Worm (Caenorhabditis elegans) whole organism, L1 larva: ENCODE measurements around the gene chil-26.

ENCODE experiments used
- C04F5.9 ChIP-seq: sonication (generic microtip); optimal IDR thresholded peaks from 2 replicates; lab custom pipeline; 2016; ENCODE audit warnings: missing genetic modification characterization, missing compliant biosample characterization
- C34B4.2 ChIP-seq: sonication (generic microtip); optimal IDR thresholded peaks from 2 replicates; lab custom pipeline; 2017; ENCODE audit warnings: mild to moderate bottlenecking, missing genetic modification characterization, missing compliant biosample characterization
- F16B12.6 ChIP-seq: fragments of 150-350 bp; optimal IDR thresholded peaks from 2 replicates; lab custom pipeline; 2014; ENCODE audit warnings: missing biosample characterization, missing genetic modification characterization
- Y116A8C.19 ChIP-seq: sonication (generic microtip); optimal IDR thresholded peaks from 2 replicates; lab custom pipeline; 2016; ENCODE audit warnings: missing compliant biosample characterization, missing genetic modification characterization, borderline replicate concordance
- aha-1 ChIP-seq: fragments of 150-350 bp; optimal IDR thresholded peaks from 2 replicates; lab custom pipeline; 2014; ENCODE audit warnings: missing biosample characterization, missing genetic modification characterization
- blmp-1 ChIP-seq: fragments of 150-350 bp; optimal IDR thresholded peaks from 2 replicates; lab custom pipeline; 2014; ENCODE audit warnings: missing biosample characterization, missing genetic modification characterization
- ceh-82 ChIP-seq, 3 experiments: fragments of 150-350 bp in 1 of 3; sonication (generic microtip) in 2 of 3; optimal IDR thresholded peaks; 2 replicates each; lab custom pipeline; 2014 to 2017; ENCODE audit warnings: missing biosample characterization in 3 of 3, missing genetic modification characterization in 3 of 3
- efl-1 ChIP-seq, 4 experiments: fragments of 150-350 bp; optimal IDR thresholded peaks in 3 of 4; peaks in 1 of 4; 1 replicate in 1 of 4; 2 replicates in 3 of 4; lab custom pipeline; 2014; ENCODE audit warnings: missing biosample characterization in 2 of 4, missing genetic modification characterization in 2 of 4, missing genetic modification reagents in 2 of 4
- efl-3 ChIP-seq: fragments of 200-800 bp; sonication (Bioruptor generic); optimal IDR thresholded peaks from 2 replicates; lab custom pipeline; 2018; ENCODE audit warnings: mild to moderate bottlenecking, missing genetic modification characterization, missing compliant biosample characterization
- egl-13 ChIP-seq: sonication (generic microtip); optimal IDR thresholded peaks from 2 replicates; lab custom pipeline; 2016; ENCODE audit warnings: missing genotype, missing genetic modification reagents, missing genetic modification characterization, missing compliant biosample characterization
- egl-27 ChIP-seq, 2 experiments: fragments of 150-350 bp in 1 of 2; sonication (generic microtip); optimal IDR thresholded peaks; 3 replicates each; lab custom pipeline; 2017 to 2018; ENCODE audit warnings: missing biosample characterization in 2 of 2, missing genetic modification characterization in 2 of 2, missing genetic modification reagents in 2 of 2
- elt-2 ChIP-seq: sonication (generic microtip); optimal IDR thresholded peaks from 2 replicates; lab custom pipeline; 2016; ENCODE audit warnings: missing genetic modification characterization, mild to moderate bottlenecking, inconsistent platforms, missing compliant biosample characterization, missing genetic modification reagents
- elt-3 ChIP-seq, 6 experiments: fragments of 150-350 bp in 1 of 6; sonication (generic microtip); optimal IDR thresholded peaks; 2 replicates each; lab custom pipeline; 2017 to 2018; ENCODE audit warnings: missing biosample characterization in 6 of 6, missing genetic modification characterization in 6 of 6, inconsistent platforms in 1 of 6
- fkh-8 ChIP-seq: sonication (generic microtip); optimal IDR thresholded peaks from 2 replicates; lab custom pipeline; 2016; ENCODE audit warnings: mild to moderate bottlenecking, missing genetic modification characterization, missing compliant biosample characterization
- fos-1 ChIP-seq: fragments of 150-350 bp; optimal IDR thresholded peaks from 2 replicates; lab custom pipeline; 2014; ENCODE audit warnings: missing biosample characterization, missing genetic modification characterization
- grh-1 ChIP-seq: fragments of 200-800 bp; sonication (Bioruptor generic); IDR thresholded peaks from 2 replicates; pipeline ENCODE4 v1.3.6; 2022; ENCODE audit warnings: missing genetic modification reagents, missing genetic modification characterization, missing compliant biosample characterization
- hlh-17 ChIP-seq: fragments of 200-800 bp; sonication (Bioruptor generic); optimal IDR thresholded peaks from 2 replicates; lab custom pipeline; 2018; ENCODE audit warnings: missing genetic modification characterization, mild to moderate bottlenecking, missing compliant biosample characterization, moderate library complexity, borderline replicate concordance
- hlh-4 ChIP-seq: sonication (generic microtip); optimal IDR thresholded peaks from 2 replicates; lab custom pipeline; 2016; ENCODE audit warnings: mild to moderate bottlenecking, missing genetic modification characterization, missing compliant biosample characterization
- irx-1 ChIP-seq: sonication (generic microtip); optimal IDR thresholded peaks from 2 replicates; lab custom pipeline; 2016; ENCODE audit warnings: missing genetic modification characterization, missing compliant biosample characterization
- lin-14 ChIP-seq: fragments of 200-800 bp; sonication (Bioruptor generic); optimal IDR thresholded peaks from 2 replicates; lab custom pipeline; 2018; ENCODE audit warnings: mild to moderate bottlenecking, missing genetic modification characterization, moderate library complexity, missing compliant biosample characterization
- lin-35 ChIP-seq, 2 experiments: fragments of 150-350 bp; optimal IDR thresholded peaks; 2 replicates each; lab custom pipeline; 2014; ENCODE audit warnings: missing biosample characterization in 2 of 2, missing genetic modification characterization in 2 of 2, missing genetic modification reagents in 2 of 2
- lir-3 ChIP-seq: sonication (generic microtip); optimal IDR thresholded peaks from 2 replicates; lab custom pipeline; 2016; ENCODE audit warnings: mild to moderate bottlenecking, missing genetic modification characterization, moderate library complexity, missing compliant biosample characterization; ENCODE audit not compliant: poor library complexity
- lsy-2 ChIP-seq, 2 experiments: fragments of 150-350 bp; optimal IDR thresholded peaks; 2 replicates each; lab custom pipeline; 2014; ENCODE audit warnings: missing biosample characterization in 2 of 2, missing genetic modification characterization in 2 of 2
- mep-1 ChIP-seq: fragments of 150-350 bp; optimal IDR thresholded peaks from 2 replicates; lab custom pipeline; 2014; ENCODE audit warnings: missing biosample characterization, missing genetic modification characterization
- nhr-19 ChIP-seq: fragments of 200-800 bp; sonication (Bioruptor generic); conservative IDR thresholded peaks from 2 replicates; pipeline ENCODE4 v1.3.6; 2022; ENCODE audit warnings: missing genetic modification characterization, missing compliant biosample characterization
- nhr-20 ChIP-seq: sonication (generic microtip); optimal IDR thresholded peaks from 2 replicates; lab custom pipeline; 2016; ENCODE audit warnings: mild to moderate bottlenecking, missing genetic modification characterization, missing compliant biosample characterization
- nhr-47 ChIP-seq: sonication (generic microtip); optimal IDR thresholded peaks from 2 replicates; lab custom pipeline; 2016; ENCODE audit warnings: mild to moderate bottlenecking, missing genetic modification characterization, moderate library complexity, missing compliant biosample characterization
- nhr-71 ChIP-seq: sonication (generic microtip); optimal IDR thresholded peaks from 2 replicates; lab custom pipeline; 2016; ENCODE audit warnings: mild to moderate bottlenecking, missing genetic modification characterization, moderate library complexity, missing compliant biosample characterization
- nhr-77 ChIP-seq: fragments of 150-350 bp; optimal IDR thresholded peaks from 2 replicates; lab custom pipeline; 2014; ENCODE audit warnings: missing biosample characterization, missing genetic modification characterization
- nhr-84 ChIP-seq: sonication (generic microtip); optimal IDR thresholded peaks from 2 replicates; lab custom pipeline; 2017; ENCODE audit warnings: missing biosample characterization, missing genetic modification characterization
- nhr-85 ChIP-seq: sonication (generic microtip); peaks from one replicate; lab custom pipeline; 2016; ENCODE audit warnings: missing genetic modification characterization, inconsistent platforms, missing compliant biosample characterization
- nhr-90 ChIP-seq: sonication (generic microtip); optimal IDR thresholded peaks from 2 replicates; lab custom pipeline; 2016; ENCODE audit warnings: mild to moderate bottlenecking, missing genetic modification characterization, missing compliant biosample characterization; ENCODE audit not compliant: poor library complexity
- pag-3 ChIP-seq: sonication (generic microtip); optimal IDR thresholded peaks from 2 replicates; lab custom pipeline; 2017; ENCODE audit warnings: missing genetic modification characterization, mild to moderate bottlenecking, missing compliant biosample characterization, antibody characterized with exemption, borderline replicate concordance; ENCODE audit not compliant: insufficient read depth
- pqm-1 ChIP-seq: sonication (generic microtip); optimal IDR thresholded peaks from 3 replicates; lab custom pipeline; 2017; ENCODE audit warnings: missing biosample characterization, missing genetic modification characterization
- snpc-4 ChIP-seq: fragments of 150-350 bp; optimal IDR thresholded peaks from 2 replicates; lab custom pipeline; 2014; ENCODE audit warnings: missing biosample characterization, missing genetic modification characterization
- snu-23 ChIP-seq: sonication (generic microtip); optimal IDR thresholded peaks from 2 replicates; lab custom pipeline; 2016; ENCODE audit warnings: missing genetic modification characterization, missing compliant biosample characterization
- sox-4 ChIP-seq: sonication (generic microtip); optimal IDR thresholded peaks from 2 replicates; lab custom pipeline; 2016; ENCODE audit warnings: missing genetic modification characterization, missing compliant biosample characterization
- swsn-7 ChIP-seq: sonication (generic microtip); optimal IDR thresholded peaks from 2 replicates; lab custom pipeline; 2016; ENCODE audit warnings: missing genetic modification characterization, missing compliant biosample characterization
- tbx-2 ChIP-seq: sonication (generic microtip); optimal IDR thresholded peaks from 2 replicates; lab custom pipeline; 2016; ENCODE audit warnings: missing genetic modification characterization, missing compliant biosample characterization
- unc-30 ChIP-seq: sonication (generic microtip); optimal IDR thresholded peaks from 2 replicates; lab custom pipeline; 2017; ENCODE audit warnings: missing biosample characterization, missing genetic modification characterization
- unc-62 ChIP-seq: fragments of 150-350 bp; optimal IDR thresholded peaks from 2 replicates; lab custom pipeline; 2014; ENCODE audit warnings: missing biosample characterization, missing genetic modification reagents, missing genetic modification characterization
- unc-86 ChIP-seq: sonication (generic microtip); optimal IDR thresholded peaks from 2 replicates; lab custom pipeline; 2016; ENCODE audit warnings: missing genetic modification characterization, missing compliant biosample characterization
- unc-98 ChIP-seq: fragments of 200-800 bp; sonication (Bioruptor generic); IDR thresholded peaks from 2 replicates; pipeline ENCODE4 v1.3.6; 2022; ENCODE audit warnings: missing genetic modification characterization, missing compliant biosample characterization
- vab-15 ChIP-seq: sonication (generic microtip); optimal IDR thresholded peaks from 2 replicates; lab custom pipeline; 2017; ENCODE audit warnings: missing genotype, mild to moderate bottlenecking, missing genetic modification characterization, missing compliant biosample characterization
- xbp-1 ChIP-seq: sonication (generic microtip); optimal IDR thresholded peaks from 2 replicates; lab custom pipeline; 2016; ENCODE audit warnings: missing genetic modification characterization, missing compliant biosample characterization
- zag-1 ChIP-seq: fragments of 150-350 bp; optimal IDR thresholded peaks from 2 replicates; lab custom pipeline; 2014; ENCODE audit warnings: missing biosample characterization, missing genetic modification characterization
- zip-4 ChIP-seq: fragments of 200-800 bp; sonication (Bioruptor generic); optimal IDR thresholded peaks from 2 replicates; lab custom pipeline; 2018; ENCODE audit warnings: mild to moderate bottlenecking, missing genetic modification characterization, moderate library complexity, missing compliant biosample characterization

The chil-26 gene

ce11 chrII:9493242-9494058 is 18.6 kb downstream of the chil-26 start (continued):
- TF ChIP-seq ceh-82 (tag; optimal IDR thresholded peaks at IDR 0.05; lab: Kevin White, UChicago): no peak
- TF ChIP-seq xbp-1 (tag; lab: Kevin White, UChicago): no peak
- no peak for TF ChIP-seq egl-13
- TF ChIP-seq zip-4 (GFP tag; lab: Kevin White, UChicago): no peak
- TF ChIP-seq egl-27 (tag; optimal IDR thresholded peaks at IDR 0.05; lab: Kevin White, UChicago): no peak
- peak in 1 of 2 experiments; percentile 7 for TF ChIP-seq lin-35 (GFP tag; optimal IDR thresholded peaks at IDR 0.05; lab: Kevin White, UChicago)
- TF ChIP-seq grh-1 (GFP tag; lab: Robert Waterston, UW): peak; percentile 36; the same call in 1 of the 2 replicates

ce11 chrII:9497309-9497708 is 22.5 kb downstream of the chil-26 start:
- TF ChIP-seq grh-1 (GFP tag; lab: Robert Waterston, UW) (no peak), snu-23 (GFP tag; lab: Kevin White, UChicago) (peak; percentile 2), unc-86 (no peak), C04F5.9 (tag; lab: Kevin White, UChicago) (no peak), lin-14 (peak; percentile 79), unc-62 (GFP tag; lab: Kevin White, UChicago) (no peak), tbx-2 (tag; lab: Kevin White, UChicago) (peak; percentile 17), nhr-77 (no peak), zip-4 (GFP tag; lab: Kevin White, UChicago) (peak; percentile 37), elt-2 (no peak), ceh-82 (tag; optimal IDR thresholded peaks at IDR 0.05; lab: Kevin White, UChicago) (peak in 1 of 3 experiments; percentile 20), zag-1 (tag; lab: Kevin White, UChicago) (peak; percentile 16), lsy-2 (tag; optimal IDR thresholded peaks at IDR 0.05; lab: Kevin White, UChicago) (peak in 1 of 2 experiments; percentile 19), unc-30 (tag; lab: Kevin White, UChicago) (no peak), irx-1 (no peak), pag-3 (tag; lab: Kevin White, UChicago) (no peak), egl-13 (no peak), efl-1 (optimal IDR thresholded peaks at IDR 0.05; lab: Kevin White, UChicago) (no peak), efl-1 (GFP tag; optimal IDR thresholded peaks at IDR 0.05 in 1 of 2; lab: Kevin White, UChicago) (peak in 1 of 2 experiments; percentile 16), sox-4 (no peak), nhr-19 (GFP tag; lab: Robert Waterston, UW) (no peak), hlh-17 (no peak), C34B4.2 (tag; lab: Kevin White, UChicago) (no peak), swsn-7 (no peak), snpc-4 (tag; lab: Kevin White, UChicago) (no peak), nhr-71 (peak; percentile 24)

DNA sequence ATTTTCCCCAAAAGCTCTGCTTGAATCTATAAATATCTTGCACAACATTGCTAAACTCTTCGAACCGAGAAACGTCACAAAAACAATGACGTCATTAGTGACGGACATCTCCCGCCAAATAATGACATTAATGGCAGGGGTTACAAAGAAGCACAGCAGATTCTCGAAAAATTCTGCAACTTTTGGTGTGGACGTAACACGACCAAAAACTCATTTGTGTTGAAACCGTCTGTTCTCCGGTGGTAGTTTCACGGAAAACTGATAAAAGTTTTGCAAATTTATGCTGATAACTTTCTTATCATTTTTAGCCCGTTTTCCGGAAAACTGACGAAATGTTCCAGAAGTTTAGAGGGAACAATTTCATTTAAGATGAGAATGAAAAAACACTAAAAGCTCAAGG is 23.7 kb downstream of the chil-26 start:
- no peak for TF ChIP-seq efl-3 (GFP tag; lab: Kevin White, UChicago)
- no peak for TF ChIP-seq nhr-84 (tag; lab: Kevin White, UChicago)
- TF ChIP-seq pag-3 (tag; lab: Kevin White, UChicago): no peak
- no peak for TF ChIP-seq elt-3 (tag; optimal IDR thresholded peaks at IDR 0.05; lab: Kevin White, UChicago)
- TF ChIP-seq F16B12.6: no peak
- no peak for TF ChIP-seq blmp-1
- no peak for TF ChIP-seq unc-98 (GFP tag; lab: Robert Waterston, UW)
- TF ChIP-seq nhr-20 (tag; lab: Kevin White, UChicago): no peak
- TF ChIP-seq nhr-85 (tag; lab: Kevin White, UChicago): no peak
- no peak for TF ChIP-seq aha-1 (tag; lab: Kevin White, UChicago)
- TF ChIP-seq vab-15 (tag; lab: Kevin White, UChicago): no peak
- peak; percentile 37 for TF ChIP-seq pqm-1 (tag; lab: Kevin White, UChicago)
- peak; percentile 37 for TF ChIP-seq lin-14
- no peak for TF ChIP-seq lin-35 (GFP tag; optimal IDR thresholded peaks at IDR 0.05; lab: Kevin White, UChicago)
- no peak for TF ChIP-seq lsy-2 (tag; optimal IDR thresholded peaks at IDR 0.05; lab: Kevin White, UChicago)
- no peak for TF ChIP-seq mep-1
- TF ChIP-seq hlh-4: no peak
- no peak for TF ChIP-seq lir-3
- no peak for TF ChIP-seq hlh-17
- TF ChIP-seq nhr-47 (tag; lab: Kevin White, UChicago): no peak
- no peak for TF ChIP-seq Y116A8C.19 (tag; lab: Kevin White, UChicago)
- TF ChIP-seq elt-2: peak; percentile 51
- TF ChIP-seq fos-1 (tag; lab: Kevin White, UChicago): no peak
- peak; percentile 1 for TF ChIP-seq fkh-8 (tag; lab: Kevin White, UChicago)
- TF ChIP-seq nhr-90 (tag; lab: Kevin White, UChicago): no peak
